Fruit fly (Drosophila melanogaster) whole organism, embryonic: ENCODE measurements around the gene crc.
A peak's percentile ranks its signal among the peaks of the same experiment; 100 is the strongest.

ENCODE experiments used
- Adf1 ChIP-seq: fragments of 200-800 bp; sonication (Bioruptor generic); IDR thresholded peaks from 2 replicates; pipeline ENCODE4 v1.3.6; 2022; ENCODE audit warnings: missing biosample characterization, missing genetic modification characterization
- CG10209 ChIP-seq: fragments of 200-800 bp; sonication (Bioruptor generic); optimal IDR thresholded peaks from 3 replicates; lab custom pipeline; 2017; ENCODE audit warnings: missing biosample characterization, mild to moderate bottlenecking, missing genetic modification characterization, missing genetic modification reagents
- CG14710 ChIP-seq: fragments of 200-800 bp; sonication (Bioruptor generic); optimal IDR thresholded peaks from 3 replicates; lab custom pipeline; 2019; ENCODE audit warnings: missing biosample characterization, mild to moderate bottlenecking, missing genetic modification characterization, moderate library complexity
- CG15011 ChIP-seq: fragments of 200-800 bp; sonication (Bioruptor generic); optimal IDR thresholded peaks from 3 replicates; lab custom pipeline; 2018; ENCODE audit warnings: missing biosample characterization, mild to moderate bottlenecking, missing genetic modification characterization
- CG15073 ChIP-seq: fragments of 200-800 bp; sonication (Bioruptor generic); optimal IDR thresholded peaks from 2 replicates; lab custom pipeline; 2016; ENCODE audit warnings: missing biosample characterization, missing genetic modification characterization
- CG15601 ChIP-seq: fragments of 200-800 bp; sonication (Bioruptor generic); optimal IDR thresholded peaks from 3 replicates; lab custom pipeline; 2019; ENCODE audit warnings: missing biosample characterization, mild to moderate bottlenecking, missing genetic modification characterization, moderate library complexity
- CG17359 ChIP-seq: fragments of 200-800 bp; sonication (Bioruptor generic); optimal IDR thresholded peaks from 3 replicates; lab custom pipeline; 2018; ENCODE audit warnings: missing biosample characterization, mild to moderate bottlenecking, missing genetic modification characterization, moderate library complexity
- CG1792 ChIP-seq: fragments of 200-800 bp; sonication (Bioruptor generic); optimal IDR thresholded peaks from 2 replicates; lab custom pipeline; 2016; ENCODE audit warnings: missing biosample characterization, missing genetic modification characterization
- CG18476 ChIP-seq: fragments of 200-800 bp; sonication (Bioruptor generic); optimal IDR thresholded peaks from 2 replicates; lab custom pipeline; 2016; ENCODE audit warnings: missing biosample characterization, mild to moderate bottlenecking, missing genetic modification characterization
- CG2116 ChIP-seq: fragments of 200-800 bp; sonication (Bioruptor generic); optimal IDR thresholded peaks from 3 replicates; lab custom pipeline; 2018; ENCODE audit warnings: missing biosample characterization, mild to moderate bottlenecking, missing genetic modification characterization
- CG2120 ChIP-seq: fragments of 200-800 bp; sonication (Bioruptor generic); optimal IDR thresholded peaks from 3 replicates; lab custom pipeline; 2016; ENCODE audit warnings: missing biosample characterization, missing genetic modification characterization
- CG2199 ChIP-seq: fragments of 200-800 bp; sonication (Bioruptor generic); IDR thresholded peaks from 3 replicates; pipeline ENCODE4 v1.3.6; 2022; ENCODE audit warnings: missing biosample characterization, missing genetic modification characterization
- CG2712 ChIP-seq: fragments of 200-800 bp; optimal IDR thresholded peaks from 3 replicates; lab custom pipeline; 2019; ENCODE audit warnings: missing biosample characterization, mild to moderate bottlenecking, missing genetic modification characterization, moderate library complexity
- CG3407 ChIP-seq: fragments of 200-800 bp; sonication (Bioruptor generic); optimal IDR thresholded peaks from 2 replicates; lab custom pipeline; 2018; ENCODE audit warnings: missing biosample characterization, mild to moderate bottlenecking, missing genetic modification characterization
- CG4707 ChIP-seq: fragments of 200-800 bp; sonication (Bioruptor generic); optimal IDR thresholded peaks from 2 replicates; lab custom pipeline; 2018; ENCODE audit warnings: missing biosample characterization, mild to moderate bottlenecking, missing genetic modification characterization, moderate library complexity
- CG7357 ChIP-seq: fragments of 200-800 bp; sonication (Bioruptor generic); IDR thresholded peaks from 3 replicates; pipeline ENCODE4 v1.3.6; 2022; ENCODE audit warnings: missing biosample characterization, missing genetic modification characterization
- CG7839 ChIP-seq: fragments of 200-800 bp; sonication (Bioruptor generic); optimal IDR thresholded peaks from 3 replicates; lab custom pipeline; 2018; ENCODE audit warnings: missing biosample characterization, mild to moderate bottlenecking, missing genetic modification characterization, moderate library complexity
- CG7928 ChIP-seq: fragments of 200-800 bp; sonication (Bioruptor generic); optimal IDR thresholded peaks from 2 replicates; lab custom pipeline; 2017; ENCODE audit warnings: missing biosample characterization, mild to moderate bottlenecking, missing genetic modification characterization
- CG8388 ChIP-seq: fragments of 200-800 bp; sonication (Bioruptor generic); optimal IDR thresholded peaks from 2 replicates; lab custom pipeline; 2019; ENCODE audit warnings: missing biosample characterization, mild to moderate bottlenecking, missing genetic modification characterization, moderate library complexity
- CG8924 ChIP-seq: fragments of 200-800 bp; optimal IDR thresholded peaks from 3 replicates; lab custom pipeline; 2019; ENCODE audit warnings: missing biosample characterization, mild to moderate bottlenecking, missing genetic modification characterization, moderate library complexity
- CG9437 ChIP-seq: fragments of 200-800 bp; sonication (Bioruptor generic); optimal IDR thresholded peaks from 2 replicates; lab custom pipeline; 2018; ENCODE audit warnings: missing biosample characterization, mild to moderate bottlenecking, missing genetic modification characterization
- CG9727 ChIP-seq: fragments of 200-800 bp; sonication (Bioruptor generic); optimal IDR thresholded peaks from 3 replicates; lab custom pipeline; 2017; ENCODE audit warnings: missing biosample characterization, mild to moderate bottlenecking, missing genetic modification characterization
- Dbx ChIP-seq: fragments of 200-800 bp; sonication (Bioruptor generic); IDR thresholded peaks from 3 replicates; pipeline ENCODE4 v1.3.6; 2022; ENCODE audit warnings: missing biosample characterization, missing genetic modification characterization
- Dip3 ChIP-seq: fragments of 200-800 bp; sonication (Bioruptor generic); optimal IDR thresholded peaks from 3 replicates; lab custom pipeline; 2016; ENCODE audit warnings: missing biosample characterization, missing genetic modification characterization
- Fer2 ChIP-seq: fragments of 200-800 bp; sonication (Bioruptor generic); optimal IDR thresholded peaks from 2 replicates; lab custom pipeline; 2018; ENCODE audit warnings: missing biosample characterization, mild to moderate bottlenecking, missing genetic modification characterization, moderate library complexity
- HLH3B ChIP-seq: fragments of 200-800 bp; sonication (Bioruptor generic); IDR thresholded peaks from 2 replicates; pipeline ENCODE4 v1.3.6; 2022; ENCODE audit warnings: missing biosample characterization, missing genetic modification characterization
- HmgZ ChIP-seq: fragments of 200-800 bp; sonication (Bioruptor generic); optimal IDR thresholded peaks from 2 replicates; lab custom pipeline; 2018; ENCODE audit warnings: missing biosample characterization, mild to moderate bottlenecking, missing genetic modification characterization
- Med ChIP-seq: fragments of 200-800 bp; sonication (Bioruptor generic); peaks from one replicate; lab custom pipeline; 2016; ENCODE audit warnings: missing biosample characterization, missing genetic modification characterization, mild to moderate bottlenecking, inconsistent platforms, moderate library complexity
- NC2β ChIP-seq: fragments of 200-800 bp; sonication (Bioruptor generic); optimal IDR thresholded peaks from 2 replicates; lab custom pipeline; 2016; ENCODE audit warnings: missing biosample characterization, missing genetic modification characterization
- PHDP ChIP-seq: fragments of 200-800 bp; sonication (Bioruptor generic); optimal IDR thresholded peaks from 3 replicates; lab custom pipeline; 2018; ENCODE audit warnings: missing biosample characterization, mild to moderate bottlenecking, missing genetic modification characterization, moderate library complexity
- Six4 ChIP-seq: fragments of 200-800 bp; sonication (Bioruptor generic); optimal IDR thresholded peaks from 2 replicates; lab custom pipeline; 2016; ENCODE audit warnings: missing biosample characterization, missing genetic modification characterization
- Sox100B ChIP-seq: fragments of 200-800 bp; sonication (Bioruptor generic); optimal IDR thresholded peaks from 3 replicates; lab custom pipeline; 2018; ENCODE audit warnings: missing biosample characterization, mild to moderate bottlenecking, missing genetic modification characterization
- Sox102F ChIP-seq: fragments of 200-800 bp; sonication (Bioruptor generic); optimal IDR thresholded peaks from 2 replicates; lab custom pipeline; 2018; ENCODE audit warnings: missing biosample characterization, mild to moderate bottlenecking, missing genetic modification characterization, moderate library complexity
- Xbp1 ChIP-seq: fragments of 200-800 bp; sonication (Bioruptor generic); optimal IDR thresholded peaks from 3 replicates; lab custom pipeline; 2016; ENCODE audit warnings: missing biosample characterization, mild to moderate bottlenecking, missing genetic modification characterization
- Xrp1 ChIP-seq: fragments of 200-800 bp; sonication (Bioruptor generic); IDR thresholded peaks from 2 replicates; pipeline ENCODE4 v1.3.6; 2022; ENCODE audit warnings: missing biosample characterization, missing genetic modification characterization
- chn ChIP-seq: fragments of 200-800 bp; sonication (Bioruptor generic); optimal IDR thresholded peaks from 2 replicates; lab custom pipeline; 2016; ENCODE audit warnings: missing biosample characterization, missing genetic modification characterization
- esg ChIP-seq: fragments of 200-800 bp; sonication (Bioruptor generic); conservative IDR thresholded peaks from 2 replicates; pipeline ENCODE4 v1.3.6; 2022; ENCODE audit warnings: missing biosample characterization, missing genetic modification characterization
- gem ChIP-seq: fragments of 200-800 bp; sonication (Bioruptor generic); optimal IDR thresholded peaks from 2 replicates; lab custom pipeline; 2019; ENCODE audit warnings: missing biosample characterization, mild to moderate bottlenecking, missing genetic modification characterization, moderate library complexity
- gsb-n ChIP-seq: fragments of 200-800 bp; sonication (Bioruptor generic); optimal IDR thresholded peaks from 3 replicates; lab custom pipeline; 2018; ENCODE audit warnings: missing biosample characterization, mild to moderate bottlenecking, missing genetic modification characterization
- ken ChIP-seq: fragments of 200-800 bp; sonication (Bioruptor generic); IDR thresholded peaks from 3 replicates; pipeline ENCODE4 v1.3.6; 2022; ENCODE audit warnings: missing biosample characterization, missing genetic modification characterization
- lab ChIP-seq: fragments of 200-800 bp; sonication (Bioruptor generic); optimal IDR thresholded peaks from 3 replicates; lab custom pipeline; 2017; ENCODE audit warnings: missing biosample characterization, missing genetic modification characterization, mild to moderate bottlenecking, moderate library complexity, missing genetic modification reagents
- lola ChIP-seq, 3 experiments: fragments of >200 bp in 2 of 3; fragments of 200-800 bp in 1 of 3; sonication (Bioruptor generic) in 1 of 3; optimal IDR thresholded peaks; 2 replicates each; lab custom pipeline; 2017 to 2019; ENCODE audit warnings: missing biosample characterization in 3 of 3, missing genetic modification characterization in 3 of 3, mild to moderate bottlenecking in 1 of 3, moderate library complexity in 1 of 3
- mld ChIP-seq: fragments of 200-800 bp; sonication (Bioruptor generic); IDR thresholded peaks from 3 replicates; pipeline ENCODE4 v1.3.6; 2022; ENCODE audit warnings: missing biosample characterization, missing genetic modification characterization; ENCODE audit not compliant: partially characterized antibody
- onecut ChIP-seq: fragments of 200-800 bp; sonication (Bioruptor generic); IDR thresholded peaks from 2 replicates; pipeline ENCODE4 v1.3.6; 2022; ENCODE audit warnings: missing biosample characterization, missing genetic modification characterization
- sima ChIP-seq: fragments of 200-800 bp; sonication (Bioruptor generic); optimal IDR thresholded peaks from 2 replicates; lab custom pipeline; 2016; ENCODE audit warnings: missing biosample characterization, missing genetic modification characterization
- tll ChIP-seq, 2 experiments: fragments of 200-800 bp in 1 of 2; fragments of >200 bp in 1 of 2; sonication (Bioruptor generic) in 1 of 2; optimal IDR thresholded peaks; 2 replicates each; lab custom pipeline; 2017 to 2019; ENCODE audit warnings: missing biosample characterization in 2 of 2, missing genetic modification characterization in 2 of 2, mild to moderate bottlenecking in 1 of 2, moderate library complexity in 1 of 2
- trem ChIP-seq: fragments of 200-800 bp; optimal IDR thresholded peaks from 3 replicates; lab custom pipeline; 2019; ENCODE audit warnings: missing biosample characterization, mild to moderate bottlenecking, missing genetic modification characterization, moderate library complexity
- wek ChIP-seq: fragments of 200-800 bp; sonication (Bioruptor generic); optimal IDR thresholded peaks from 3 replicates; lab custom pipeline; 2018; ENCODE audit warnings: missing biosample characterization, mild to moderate bottlenecking, missing genetic modification characterization, moderate library complexity

crc gene

dm6 chr2L:21263470-21264146 is 47.1 kb upstream of the crc start:
- peak; percentile 3 for TF ChIP-seq CG15011 (GFP tag; lab: Kevin White, UChicago)
- TF ChIP-seq sima (GFP tag; lab: Kevin White, UChicago) = peak; percentile 18
- TF ChIP-seq CG18476 (GFP tag; lab: Kevin White, UChicago) = no peak
- no peak for TF ChIP-seq CG1792 (GFP tag; lab: Kevin White, UChicago)
- TF ChIP-seq CG2199 (GFP tag; lab: Robert Waterston, UW) = peak; percentile 74
- TF ChIP-seq CG2120 (GFP tag; lab: Kevin White, UChicago) = peak; percentile 36
- TF ChIP-seq Sox100B (GFP tag; lab: Kevin White, UChicago) = peak; percentile 60
- TF ChIP-seq CG8924 (tag; lab: Kevin White, UChicago) = peak; percentile 27
- TF ChIP-seq lab = peak; percentile 25
- TF ChIP-seq Adf1 (GFP tag; lab: Robert Waterston, UW) = no peak
- no peak for TF ChIP-seq CG2116 (GFP tag; lab: Kevin White, UChicago)
- peak; percentile 14 for TF ChIP-seq CG9437
- TF ChIP-seq Six4 (GFP tag; lab: Kevin White, UChicago) = no peak
- no peak for TF ChIP-seq Dip3 (GFP tag; lab: Kevin White, UChicago)
- TF ChIP-seq Xbp1 (GFP tag; lab: Kevin White, UChicago) = peak; percentile 50
- peak; percentile 24 for TF ChIP-seq trem (tag; lab: Kevin White, UChicago)
- TF ChIP-seq CG14710 = peak; percentile 98
- peak; percentile 53 for TF ChIP-seq CG2712 (tag; lab: Kevin White, UChicago)
- TF ChIP-seq PHDP (tag; lab: Kevin White, UChicago) = peak; percentile 25
- TF ChIP-seq Fer2 (tag; lab: Kevin White, UChicago) = no peak
- peak; percentile 77; the same call in 2 of the 3 replicates for TF ChIP-seq CG7357 (GFP tag; lab: Robert Waterston, UW)
- peak; percentile 23 for TF ChIP-seq chn (GFP tag; lab: Kevin White, UChicago)
- peak; percentile 28 for TF ChIP-seq wek
- no peak for TF ChIP-seq CG17359 (tag; lab: Kevin White, UChicago)
- TF ChIP-seq CG15073 (GFP tag; lab: Kevin White, UChicago) = no peak
- TF ChIP-seq gsb-n (tag; lab: Kevin White, UChicago) = peak; percentile 47
- TF ChIP-seq Xrp1 = no peak; the same call in 1 of the 2 replicates
- TF ChIP-seq CG4707 (GFP tag; lab: Kevin White, UChicago) = no peak
- peak; percentile 22 for TF ChIP-seq CG9727 (GFP tag; lab: Kevin White, UChicago)
- no peak for TF ChIP-seq Dbx (GFP tag; lab: Robert Waterston, UW)
- TF ChIP-seq NC2β (GFP tag; lab: Kevin White, UChicago) = no peak
- no peak for TF ChIP-seq esg (GFP tag; lab: Robert Waterston, UW)
- TF ChIP-seq CG7928 (GFP tag; lab: Kevin White, UChicago) = no peak
- TF ChIP-seq CG15601 = no peak
- TF ChIP-seq CG7839 (tag; lab: Kevin White, UChicago) = peak; percentile 25
- no peak for TF ChIP-seq ken (GFP tag; lab: Robert Waterston, UW)
- peak; percentile 2 for TF ChIP-seq HmgZ (tag; lab: Kevin White, UChicago)
- TF ChIP-seq gem (tag; lab: Kevin White, UChicago) = peak; percentile 62
- TF ChIP-seq lola (GFP tag; optimal IDR thresholded peaks at IDR 0.05; lab: Kevin White, UChicago) = peak in 1 of 3 experiments; percentile 1
- TF ChIP-seq HLH3B (GFP tag; lab: Robert Waterston, UW) = peak; percentile 39; the same call in 1 of the 2 replicates
- peak; percentile 76 for TF ChIP-seq Med
- peak; percentile 26 for TF ChIP-seq CG3407 (GFP tag; lab: Kevin White, UChicago)
- TF ChIP-seq CG8388 (GFP tag; lab: Kevin White, UChicago) = peak; percentile 31
- TF ChIP-seq mld (GFP tag; lab: Robert Waterston, UW) = no peak
- peak; percentile 55 for TF ChIP-seq CG10209 (GFP tag; lab: Kevin White, UChicago)
- TF ChIP-seq tll (GFP tag; optimal IDR thresholded peaks at IDR 0.05; lab: Kevin White, UChicago) = peak in 1 of 2 experiments; percentile 45
- TF ChIP-seq onecut (GFP tag; lab: Robert Waterston, UW) = peak; percentile 15; the same call in 1 of the 2 replicates
- peak; percentile 51 for TF ChIP-seq Sox102F (GFP tag; lab: Kevin White, UChicago)
